Worm (Caenorhabditis elegans) whole organism, late embryonic: ENCODE data around the gene tag-241.

ENCODE experiments used
- C08G9.2 ChIP-seq: sonication (generic microtip); optimal IDR thresholded peaks from 2 replicates; lab custom pipeline; 2016; ENCODE audit warnings: mild to moderate bottlenecking, missing genetic modification characterization, moderate library complexity, missing compliant biosample characterization
- C38D4.7 ChIP-seq: fragments of 200-800 bp; sonication (Bioruptor generic); optimal IDR thresholded peaks from 2 replicates; lab custom pipeline; 2018; ENCODE audit warnings: mild to moderate bottlenecking, missing genetic modification characterization, moderate library complexity, missing compliant biosample characterization
- F13H6.1 ChIP-seq: sonication (generic microtip); optimal IDR thresholded peaks from 2 replicates; lab custom pipeline; 2016; ENCODE audit warnings: missing genetic modification characterization, missing compliant biosample characterization
- K09A11.1 ChIP-seq: sonication (generic microtip); optimal IDR thresholded peaks from 2 replicates; lab custom pipeline; 2017; ENCODE audit warnings: antibody characterized with exemption, mild to moderate bottlenecking, missing genetic modification characterization, missing compliant biosample characterization; ENCODE audit not compliant: insufficient read depth
- Y22D7AL.16 ChIP-seq: sonication (generic microtip); optimal IDR thresholded peaks from 2 replicates; lab custom pipeline; 2016; ENCODE audit warnings: missing genetic modification characterization, missing compliant biosample characterization
- ahr-1 ChIP-seq: sonication (generic microtip); optimal IDR thresholded peaks from 2 replicates; lab custom pipeline; 2016; ENCODE audit warnings: missing genetic modification characterization, missing compliant biosample characterization
- ama-1 ChIP-seq: fragments of 150-350 bp; optimal IDR thresholded peaks from 2 replicates; lab custom pipeline; 2014
- ceh-14 ChIP-seq: sonication (generic microtip); optimal IDR thresholded peaks from 2 replicates; lab custom pipeline; 2016; ENCODE audit warnings: missing genotype, missing genetic modification characterization, missing compliant biosample characterization
- ceh-2 ChIP-seq: sonication (generic microtip); optimal IDR thresholded peaks from 2 replicates; lab custom pipeline; 2016; ENCODE audit warnings: missing genotype, missing genetic modification characterization, missing compliant biosample characterization
- ceh-22 ChIP-seq: sonication (generic microtip); optimal IDR thresholded peaks from 2 replicates; lab custom pipeline; 2017; ENCODE audit warnings: missing biosample characterization, missing genetic modification characterization
- ceh-24 ChIP-seq: sonication (generic microtip); optimal IDR thresholded peaks from 2 replicates; lab custom pipeline; 2016; ENCODE audit warnings: mild to moderate bottlenecking, missing genetic modification characterization, missing compliant biosample characterization
- ceh-34 ChIP-seq: sonication (generic microtip); optimal IDR thresholded peaks from 2 replicates; lab custom pipeline; 2016; ENCODE audit warnings: mild to moderate bottlenecking, missing genetic modification characterization, missing compliant biosample characterization
- ceh-45 ChIP-seq: fragments of 200-800 bp; sonication (Bioruptor generic); IDR thresholded peaks from 2 replicates; pipeline ENCODE4 v1.3.6; 2022; ENCODE audit warnings: missing genetic modification reagents, missing genetic modification characterization, missing compliant biosample characterization
- ceh-6 ChIP-seq: fragments of 200-800 bp; sonication (Bioruptor generic); optimal IDR thresholded peaks from 2 replicates; lab custom pipeline; 2018; ENCODE audit warnings: mild to moderate bottlenecking, missing genetic modification characterization, missing compliant biosample characterization
- ceh-9 ChIP-seq: sonication (generic microtip); optimal IDR thresholded peaks from 2 replicates; lab custom pipeline; 2016; ENCODE audit warnings: mild to moderate bottlenecking, missing genetic modification characterization, inconsistent platforms, missing compliant biosample characterization
- dmd-4 ChIP-seq: sonication (generic microtip); optimal IDR thresholded peaks from 2 replicates; lab custom pipeline; 2016; ENCODE audit warnings: borderline replicate concordance, missing genetic modification characterization, missing compliant biosample characterization
- dve-1 ChIP-seq: sonication (generic microtip); optimal IDR thresholded peaks from 2 replicates; lab custom pipeline; 2017; ENCODE audit warnings: antibody characterized with exemption, mild to moderate bottlenecking, missing genetic modification characterization, missing compliant biosample characterization
- fax-1 ChIP-seq: sonication (generic microtip); optimal IDR thresholded peaks from 2 replicates; lab custom pipeline; 2016; ENCODE audit warnings: missing genotype, missing genetic modification characterization, missing compliant biosample characterization
- fkh-10 ChIP-seq: fragments of 150-350 bp; optimal IDR thresholded peaks from 2 replicates; lab custom pipeline; 2014; ENCODE audit warnings: missing biosample characterization, missing genetic modification reagents, missing genetic modification characterization
- gmeb-2 ChIP-seq: sonication (generic microtip); optimal IDR thresholded peaks from 2 replicates; lab custom pipeline; 2016; ENCODE audit warnings: missing genetic modification characterization, inconsistent platforms, missing compliant biosample characterization
- hlh-13 ChIP-seq: fragments of 200-800 bp; sonication (Bioruptor generic); optimal IDR thresholded peaks from 2 replicates; lab custom pipeline; 2018; ENCODE audit warnings: mild to moderate bottlenecking, missing genetic modification characterization, missing compliant biosample characterization
- hlh-15 ChIP-seq: sonication (generic microtip); optimal IDR thresholded peaks from 2 replicates; lab custom pipeline; 2016; ENCODE audit warnings: missing genetic modification characterization, missing compliant biosample characterization
- hlh-30 ChIP-seq: sonication (generic microtip); optimal IDR thresholded peaks from 2 replicates; lab custom pipeline; 2017; ENCODE audit warnings: antibody characterized with exemption, missing genetic modification characterization, missing compliant biosample characterization; ENCODE audit not compliant: insufficient read depth
- hlh-6 ChIP-seq: sonication (generic microtip); optimal IDR thresholded peaks from 2 replicates; lab custom pipeline; 2016; ENCODE audit warnings: missing genotype, missing genetic modification characterization, missing compliant biosample characterization
- hlh-8 ChIP-seq: sonication (generic microtip); optimal IDR thresholded peaks from 2 replicates; lab custom pipeline; 2016; ENCODE audit warnings: missing genotype, missing genetic modification characterization, missing compliant biosample characterization
- lim-6 ChIP-seq: sonication (generic microtip); optimal IDR thresholded peaks from 2 replicates; lab custom pipeline; 2016; ENCODE audit warnings: missing genetic modification characterization, missing compliant biosample characterization
- madf-2 ChIP-seq: sonication (generic microtip); optimal IDR thresholded peaks from 2 replicates; lab custom pipeline; 2017; ENCODE audit warnings: missing genetic modification characterization, missing compliant biosample characterization
- mec-3 ChIP-seq: sonication (generic microtip); optimal IDR thresholded peaks from 2 replicates; lab custom pipeline; 2016; ENCODE audit warnings: borderline replicate concordance, missing genetic modification characterization, missing compliant biosample characterization
- npax-4 ChIP-seq: sonication (generic microtip); optimal IDR thresholded peaks from 2 replicates; lab custom pipeline; 2016; ENCODE audit warnings: missing genetic modification characterization, missing compliant biosample characterization
- odd-2 ChIP-seq: sonication (generic microtip); optimal IDR thresholded peaks from 2 replicates; lab custom pipeline; 2017; ENCODE audit warnings: antibody characterized with exemption, mild to moderate bottlenecking, missing genetic modification characterization, missing compliant biosample characterization
- pag-3 ChIP-seq: sonication (generic microtip); optimal IDR thresholded peaks from 2 replicates; lab custom pipeline; 2016; ENCODE audit warnings: missing compliant biosample characterization, missing genetic modification characterization, borderline replicate concordance
- pat-9 ChIP-seq: fragments of 200-800 bp; sonication (Bioruptor generic); optimal IDR thresholded peaks from 2 replicates; lab custom pipeline; 2018; ENCODE audit warnings: mild to moderate bottlenecking, missing genetic modification characterization, moderate library complexity, missing compliant biosample characterization
- pqm-1 ChIP-seq: sonication (generic microtip); optimal IDR thresholded peaks from 2 replicates; lab custom pipeline; 2016; ENCODE audit warnings: missing genetic modification characterization, missing compliant biosample characterization
- pros-1 ChIP-seq: fragments of 150-350 bp; optimal IDR thresholded peaks from 2 replicates; lab custom pipeline; 2014; ENCODE audit warnings: missing biosample characterization, missing genetic modification reagents, missing genetic modification characterization
- rnt-1 ChIP-seq: sonication (generic microtip); optimal IDR thresholded peaks from 2 replicates; lab custom pipeline; 2016; ENCODE audit warnings: missing genetic modification characterization, missing compliant biosample characterization
- sdc-2 ChIP-seq: sonication (generic microtip); optimal IDR thresholded peaks from 2 replicates; lab custom pipeline; 2016; ENCODE audit warnings: missing genotype, missing genetic modification characterization, missing compliant biosample characterization
- sox-2 ChIP-seq: fragments of 200-800 bp; sonication (Bioruptor generic); IDR thresholded peaks from 2 replicates; pipeline ENCODE4 v1.3.6; 2022; ENCODE audit warnings: missing genetic modification reagents, missing genetic modification characterization, missing compliant biosample characterization
- tbx-2 ChIP-seq: sonication (generic microtip); optimal IDR thresholded peaks from 2 replicates; lab custom pipeline; 2016; ENCODE audit warnings: missing genetic modification characterization, missing compliant biosample characterization
- tbx-7 ChIP-seq: sonication (generic microtip); optimal IDR thresholded peaks from 2 replicates; lab custom pipeline; 2016; ENCODE audit warnings: missing genotype, missing genetic modification characterization, missing compliant biosample characterization
- ttx-3 ChIP-seq: sonication (generic microtip); optimal IDR thresholded peaks from 2 replicates; lab custom pipeline; 2016; ENCODE audit warnings: missing genetic modification reagents, missing genetic modification characterization, missing compliant biosample characterization
- unc-86 ChIP-seq: sonication (generic microtip); optimal IDR thresholded peaks from 2 replicates; lab custom pipeline; 2016; ENCODE audit warnings: missing genetic modification characterization, missing compliant biosample characterization
- zip-5 ChIP-seq: sonication (generic microtip); optimal IDR thresholded peaks from 2 replicates; lab custom pipeline; 2016; ENCODE audit warnings: missing genetic modification characterization, missing compliant biosample characterization

The tag-241 gene

DNA sequence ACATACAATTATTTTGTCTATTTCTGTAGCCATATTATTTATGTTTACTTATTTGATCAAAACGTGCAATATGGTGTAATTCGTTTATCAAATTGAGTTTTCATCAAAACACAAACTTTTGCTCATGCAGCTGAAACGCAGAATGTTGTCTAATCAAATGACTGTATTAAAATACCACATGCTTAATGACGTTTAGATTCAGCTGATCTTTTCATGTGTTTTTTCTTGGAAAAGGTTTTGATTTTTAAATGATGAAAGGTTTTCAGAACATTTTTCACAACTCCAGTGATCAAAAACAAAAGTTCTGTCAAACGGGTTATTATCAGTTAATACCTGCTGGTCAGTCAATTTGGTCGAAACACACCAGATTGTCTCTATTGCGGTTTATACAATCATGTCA is 51.5 kb downstream of the tag-241 start, which contains the start of gene Y62H9A.1:
Gene Y62H9A.1 (plus strand): TSS at position 282 of the 400 bp plus-strand sequence.
- TF ChIP-seq tbx-7 (tag; lab: Kevin White, UChicago), result no peak
- TF ChIP-seq pros-1, result no peak
- TF ChIP-seq unc-86 (tag; lab: Kevin White, UChicago), result no peak
- no peak for TF ChIP-seq F13H6.1 (tag; lab: Kevin White, UChicago)
- TF ChIP-seq ceh-22 (tag; lab: Kevin White, UChicago), result no peak
- TF ChIP-seq K09A11.1 (tag; lab: Kevin White, UChicago), result no peak
- TF ChIP-seq ceh-45 (GFP tag; lab: Robert Waterston, UW), result no peak
- no peak for TF ChIP-seq npax-4 (tag; lab: Kevin White, UChicago)
- TF ChIP-seq ahr-1 (tag; lab: Kevin White, UChicago), result no peak
- no peak for TF ChIP-seq hlh-30 (tag; lab: Kevin White, UChicago)
- no peak for TF ChIP-seq tbx-2 (tag; lab: Kevin White, UChicago)
- TF ChIP-seq pqm-1, result no peak
- TF ChIP-seq Y22D7AL.16, result no peak
- TF ChIP-seq fkh-10 (GFP tag; lab: Kevin White, UChicago), result no peak
- no peak for TF ChIP-seq pat-9

DNA sequence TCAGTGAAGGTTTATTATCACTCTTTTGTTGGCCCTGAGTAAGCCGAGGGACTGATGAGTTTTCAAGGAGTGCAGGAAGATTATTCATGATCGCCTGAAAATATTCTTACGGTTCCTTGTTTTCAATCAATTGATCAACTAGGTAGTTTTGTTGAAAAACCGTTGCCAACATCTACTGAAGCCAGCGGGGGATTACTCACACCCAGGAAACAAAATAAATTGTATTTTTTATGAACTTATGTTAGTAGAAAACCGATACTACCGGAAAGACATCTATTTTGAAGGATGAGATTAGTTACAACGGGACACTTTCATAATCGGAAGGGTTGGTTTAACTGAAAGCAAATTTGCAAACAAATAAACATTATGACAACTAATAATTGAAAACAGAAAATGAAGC is 54.3 kb downstream of the tag-241 start, which contains the start of gene Y62H9A.2:
Gene Y62H9A.2 (minus strand): TSS at position 101 of the 400 bp plus-strand sequence.
- TF ChIP-seq ceh-2 (tag; lab: Kevin White, UChicago), result no peak
- TF ChIP-seq mec-3 (tag; lab: Kevin White, UChicago), result no peak
- TF ChIP-seq hlh-6, result no peak
- no peak for TF ChIP-seq C08G9.2 (tag; lab: Kevin White, UChicago)
- TF ChIP-seq hlh-15, result no peak
- TF ChIP-seq pqm-1, result no peak
- no peak for TF ChIP-seq dmd-4 (tag; lab: Kevin White, UChicago)
- TF ChIP-seq pros-1, result no peak
- TF ChIP-seq rnt-1, result no peak
- no peak for TF ChIP-seq lim-6
- no peak for TF ChIP-seq ceh-22 (tag; lab: Kevin White, UChicago)
- no peak for TF ChIP-seq ttx-3 (tag; lab: Kevin White, UChicago)
- TF ChIP-seq dve-1, result no peak
- no peak for TF ChIP-seq gmeb-2 (tag; lab: Kevin White, UChicago)
- no peak for TF ChIP-seq hlh-30 (tag; lab: Kevin White, UChicago)
- no peak for TF ChIP-seq sox-2 (GFP tag; lab: Robert Waterston, UW)

DNA sequence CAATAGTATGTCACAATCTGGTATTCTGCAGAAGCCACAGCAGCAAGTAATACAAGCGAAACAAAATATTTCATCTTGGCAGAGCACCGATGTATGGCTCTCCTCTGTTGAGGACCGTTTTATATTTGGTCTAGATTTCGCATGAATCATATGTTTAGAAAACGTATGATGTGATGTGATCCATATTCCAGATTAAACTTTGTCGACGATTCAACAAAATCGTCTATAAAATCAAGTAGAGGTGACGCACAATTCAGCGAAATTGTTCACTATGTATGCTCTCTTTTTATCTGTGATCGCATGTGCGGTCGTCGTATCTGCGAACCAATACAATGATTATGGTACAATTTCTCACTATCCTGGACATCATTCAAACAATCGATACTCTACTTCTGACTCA is 56.1 kb downstream of the tag-241 start, which contains the start of the genes Y62H9A.3 and Y62H9A.4:
Gene Y62H9A.3 (minus strand): TSS at position 101 of the 400 bp plus-strand sequence.
Gene Y62H9A.4 (plus strand): TSS at position 256 of the 400 bp plus-strand sequence.
- TF ChIP-seq ceh-14, result no peak
- TF ChIP-seq lim-6, result no peak
- no peak for TF ChIP-seq hlh-8 (tag; lab: Kevin White, UChicago)
- TF ChIP-seq sdc-2 (tag; lab: Kevin White, UChicago), result no peak
- no peak for TF ChIP-seq ceh-9 (tag; lab: Kevin White, UChicago)
- no peak for TF ChIP-seq pag-3 (tag; lab: Kevin White, UChicago)
- TF ChIP-seq ceh-24, result no peak

DNA sequence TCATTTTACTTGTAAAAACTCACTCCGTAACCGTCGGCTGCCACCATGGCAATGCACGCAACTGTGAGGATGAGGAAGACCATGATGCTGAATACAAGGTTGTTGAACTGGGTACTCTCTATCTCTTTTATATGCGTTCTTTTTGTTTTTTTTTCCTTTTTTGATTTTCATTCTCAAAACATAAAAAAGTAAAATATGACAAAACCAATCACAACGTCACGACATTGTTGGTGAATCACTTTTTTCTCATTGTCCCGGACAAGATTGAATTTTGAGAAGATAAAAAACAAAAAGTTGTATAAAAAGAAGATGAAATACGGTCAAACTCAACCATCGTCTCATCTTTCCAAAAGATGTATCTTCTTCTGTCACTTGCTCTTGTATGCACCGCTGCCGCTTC is 59.0 kb downstream of the tag-241 start, which contains the start of the genes Y62H9A.5 and ule-5:
Gene Y62H9A.5 (minus strand): TSS at position 101 of the 400 bp plus-strand sequence.
Gene ule-5 (plus strand): TSS at position 328 of the 400 bp plus-strand sequence.
- no peak for TF ChIP-seq C38D4.7 (GFP tag; lab: Kevin White, UChicago)

DNA sequence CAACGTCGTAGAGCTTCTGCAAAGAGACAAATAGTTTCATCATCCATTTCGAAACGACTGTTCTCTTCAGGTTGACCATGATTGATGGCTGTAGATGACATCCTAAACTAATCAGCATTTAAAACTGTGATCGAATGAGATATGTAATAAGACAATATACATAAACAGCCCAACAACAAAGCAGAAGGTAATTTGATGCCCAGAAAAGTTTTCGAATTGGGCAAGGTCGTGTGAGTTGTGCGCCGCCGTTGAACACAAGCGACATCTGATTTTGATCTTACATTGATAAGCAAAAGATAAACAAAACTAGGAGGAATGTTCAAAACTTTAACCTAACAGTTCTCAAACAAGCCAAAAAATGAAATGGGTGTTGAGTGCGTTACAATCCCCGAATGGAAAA is 61.8 kb downstream of the tag-241 start, which contains the start of gene Y62H9A.7:
Gene Y62H9A.7 (minus strand): TSS at position 101 of the 400 bp plus-strand sequence.
- TF ChIP-seq gmeb-2 (tag; lab: Kevin White, UChicago), result no peak
- no peak for TF ChIP-seq Y22D7AL.16
- no peak for TF ChIP-seq ama-1
- TF ChIP-seq ceh-6 (GFP tag; lab: Kevin White, UChicago), result no peak
- TF ChIP-seq pqm-1, result no peak
- TF ChIP-seq ceh-34 (tag; lab: Kevin White, UChicago), result no peak
- TF ChIP-seq fax-1 (tag; lab: Kevin White, UChicago), result no peak
- no peak for TF ChIP-seq mec-3 (tag; lab: Kevin White, UChicago)
- no peak for TF ChIP-seq madf-2
- no peak for TF ChIP-seq zip-5 (tag; lab: Kevin White, UChicago)
- no peak for TF ChIP-seq ceh-14
- TF ChIP-seq hlh-13 (GFP tag; lab: Kevin White, UChicago), result no peak
- TF ChIP-seq odd-2 (tag; lab: Kevin White, UChicago), result no peak
- no peak for TF ChIP-seq unc-86 (tag; lab: Kevin White, UChicago)
